Fruit fly (Drosophila melanogaster): ENCODE data around the gene Lkb1.

Gene Lkb1

dm6 chr3R:13660924-13661659 is 15.3 kb upstream of the Lkb1 start, which contains the start of gene B52 (continued):
- TF ChIP-seq HLH3B (GFP tag; IDR thresholded peaks at IDR 0.05) (peak; percentile 39), CG3838 (GFP tag; optimal IDR thresholded peaks at IDR 0.05) (no peak), pfk (GFP tag; optimal IDR thresholded peaks at IDR 0.05) (peak; percentile 95), pum (GFP tag; optimal IDR thresholded peaks at IDR 0.05) (no peak), CG8290 (GFP tag; optimal IDR thresholded peaks at IDR 0.05) (no peak), CG8290 (tag; optimal IDR thresholded peaks at IDR 0.05) (peak in 1 of 2 experiments; percentile 51), CG3163 (GFP tag; optimal IDR thresholded peaks at IDR 0.05) (peak; percentile 20), CG17328 (GFP tag; IDR thresholded peaks at IDR 0.05) (peak; percentile 55), MESR4 (GFP tag; optimal IDR thresholded peaks at IDR 0.05) (peak; percentile 97), CG8388 (GFP tag; optimal IDR thresholded peaks at IDR 0.05) (peak; percentile 40), org-1 (GFP tag; optimal IDR thresholded peaks at IDR 0.05) (peak; percentile 44), CG14860 (GFP tag; IDR thresholded peaks at IDR 0.05; ENCODE audit: partially characterized antibody) (no peak; the same call in 2 of the 3 replicates), run (tag; optimal IDR thresholded peaks at IDR 0.05) (no peak), Hr51 (GFP tag; optimal IDR thresholded peaks at IDR 0.05) (peak in 1 of 2 experiments; percentile 0), Atf3 (GFP tag; optimal IDR thresholded peaks at IDR 0.05) (no peak), shn (GFP tag; optimal IDR thresholded peaks at IDR 0.05) (peak; percentile 56), CG12299 (tag; optimal IDR thresholded peaks at IDR 0.05) (peak; percentile 52), Fer2 (tag; optimal IDR thresholded peaks at IDR 0.05) (peak; percentile 17), dpn (GFP tag; optimal IDR thresholded peaks at IDR 0.05) (peak; percentile 32 to 51), CG2875 (GFP tag; optimal IDR thresholded peaks at IDR 0.05) (peak; percentile 53), dan (GFP tag; IDR thresholded peaks at IDR 0.05) (no peak), D19B (GFP tag; optimal IDR thresholded peaks at IDR 0.05) (peak; percentile 65), BEAF-32 (GFP tag; optimal IDR thresholded peaks at IDR 0.05) (peak; percentile 73), Dp (GFP tag; optimal IDR thresholded peaks at IDR 0.05) (peak; percentile 15), BtbVII (GFP tag; optimal IDR thresholded peaks at IDR 0.05) (peak; percentile 82), nom (GFP tag; optimal IDR thresholded peaks at IDR 0.05) (peak; percentile 86), CG14965 (GFP tag; optimal IDR thresholded peaks at IDR 0.05; ENCODE audit: borderline replicate concordance) (no peak), toy (GFP tag; IDR thresholded peaks at IDR 0.05) (no peak), zfh2 (GFP tag; optimal IDR thresholded peaks at IDR 0.05) (peak; percentile 53), luna (GFP tag; optimal IDR thresholded peaks at IDR 0.05) (peak; percentile 53), crol (GFP tag; IDR thresholded peaks at IDR 0.05) (no peak), CTCF (GFP tag; optimal IDR thresholded peaks at IDR 0.05) (no peak), CG31224 (GFP tag; IDR thresholded peaks at IDR 0.05) (peak; percentile 43), CG6175 (GFP tag; IDR thresholded peaks at IDR 0.05) (0 out of 3 replicates have a peak, but pooled peaks have one; percentile 37), CG4424 (GFP tag; optimal IDR thresholded peaks at IDR 0.05) (peak; percentile 50), CG6791 (GFP tag; IDR thresholded peaks at IDR 0.05; ENCODE audit: partially characterized antibody) (peak; percentile 76; the same call in 2 of the 3 replicates), ind (GFP tag; optimal IDR thresholded peaks at IDR 0.05) (peak; percentile 11), CG16863 (GFP tag; optimal IDR thresholded peaks at IDR 0.05) (peak; percentile 47), amos (GFP tag; IDR thresholded peaks at IDR 0.05; ENCODE audit: partially characterized antibody) (peak; percentile 73), NC2β (GFP tag; optimal IDR thresholded peaks at IDR 0.05) (peak; percentile 85), Jarid2 (GFP tag; optimal IDR thresholded peaks at IDR 0.05) (peak; percentile 74), CG8924 (tag; optimal IDR thresholded peaks at IDR 0.05) (no peak), Dref (GFP tag; IDR thresholded peaks at IDR 0.05) (peak; percentile 80), ro (GFP tag; IDR thresholded peaks at IDR 0.05) (no peak), da (GFP tag; optimal IDR thresholded peaks at IDR 0.05) (peak; percentile 51), corto (GFP tag; optimal IDR thresholded peaks at IDR 0.05) (no peak), CG10654 (GFP tag; optimal IDR thresholded peaks at IDR 0.05) (peak; percentile 29), CG33557 (GFP tag; optimal IDR thresholded peaks at IDR 0.05) (peak; percentile 79), E2f1 (GFP tag; IDR thresholded peaks at IDR 0.05) (peak; percentile 84), NFAT (GFP tag; IDR thresholded peaks at IDR 0.05) (peak; percentile 78; the same call in 1 of the 2 replicates)

All from whole organism, embryonic.